Fruit fly (Drosophila melanogaster) S2 (cell line): ENCODE data around the gene CG33181.

Experiments used
- CG8478 ChIP-seq: fragments of >200 bp; optimal IDR thresholded peaks from 2 replicates; lab custom pipeline; 2018
- CTCF ChIP-seq, 2 experiments: fragments of >200 bp; optimal IDR thresholded peaks; 2 replicates each; lab custom pipeline; 2018

DNA sequence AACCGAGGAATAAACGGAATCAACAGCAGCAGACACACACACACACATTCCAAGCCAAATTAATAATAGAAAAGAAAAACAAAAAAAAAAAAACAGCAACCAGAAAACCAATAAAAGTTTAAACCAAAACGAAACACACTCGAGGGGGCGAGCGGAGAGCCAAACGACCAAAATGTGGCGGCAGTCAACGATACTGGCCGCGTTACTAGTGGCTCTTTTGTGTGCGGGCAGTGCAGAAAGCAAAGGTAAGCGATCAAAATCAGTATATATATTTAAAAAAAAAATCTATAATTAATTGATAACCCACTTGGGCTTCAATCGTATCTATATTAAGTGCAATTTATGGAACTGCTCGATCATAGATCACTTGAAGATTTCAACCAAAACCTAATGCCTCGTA is 42.6 kb downstream of the CG33181 start:
- TF ChIP-seq CG8478 (lab: Kevin White, UChicago) (no peak), CTCF (optimal IDR thresholded peaks at IDR 0.05; lab: Kevin White, UChicago) (no peak)
